Worm (Caenorhabditis elegans): ENCODE measurements around the gene F37C12.21.

The F37C12.21 gene

DNA sequence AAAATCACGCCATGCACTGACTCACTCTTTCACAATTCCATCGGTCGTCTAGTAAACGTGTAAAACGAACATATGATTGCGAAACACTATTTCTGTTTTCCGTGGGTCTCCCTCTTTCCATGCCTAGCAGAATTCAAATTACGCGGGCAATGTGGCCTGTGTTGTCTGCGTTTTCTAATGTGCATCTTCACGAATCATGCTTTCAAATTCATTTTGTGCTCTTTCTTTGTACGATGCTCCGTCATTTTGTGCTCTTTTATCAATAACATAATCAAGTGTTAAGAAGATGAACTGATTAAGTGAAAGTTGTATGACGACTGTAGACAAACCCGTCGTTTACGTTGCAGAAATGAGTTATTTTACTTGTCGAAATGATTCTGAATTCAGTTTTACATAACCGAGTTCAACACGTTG is 22.3 kb upstream of the F37C12.21 start (continued):
- TF ChIP-seq mep-1 (tag; optimal IDR thresholded peaks at IDR 0.05) (peak; percentile 66), ZK546.5 (tag; optimal IDR thresholded peaks at IDR 0.05) (no peak), hlh-11 (tag; optimal IDR thresholded peaks at IDR 0.05) (peak; percentile 89), egl-43 (GFP tag; IDR thresholded peaks at IDR 0.05) (no peak), unc-130 (GFP tag; optimal IDR thresholded peaks at IDR 0.05) (no peak), mes-2 (tag; optimal IDR thresholded peaks at IDR 0.05; ENCODE audit: poor library complexity, severe bottlenecking) (peak; percentile 63), daf-12 (tag; optimal IDR thresholded peaks at IDR 0.05) (no peak), pha-4 (GFP tag; IDR thresholded peaks at IDR 0.05) (no peak), pha-4 (tag; optimal IDR thresholded peaks at IDR 0.05) (peak; percentile 9), fkh-10 (GFP tag; optimal IDR thresholded peaks at IDR 0.05) (no peak), nhr-77 (tag; optimal IDR thresholded peaks at IDR 0.05) (peak; percentile 2), rbr-2 (tag; optimal IDR thresholded peaks at IDR 0.05) (peak; percentile 19), zip-11 (GFP tag; IDR thresholded peaks at IDR 0.05) (no peak), aha-1 (tag) (peak; percentile 55), unc-62 (GFP tag; optimal IDR thresholded peaks at IDR 0.05 in 1 of 2) (peak in 1 of 2 experiments; percentile 38), unc-62 (tag; optimal IDR thresholded peaks at IDR 0.05) (no peak), cey-2 (tag; optimal IDR thresholded peaks at IDR 0.05; ENCODE audit: borderline replicate concordance, insufficient read depth) (no peak), lin-29 (GFP tag; IDR thresholded peaks at IDR 0.05) (no peak), mdt-29 (GFP tag; IDR thresholded peaks at IDR 0.05) (no peak), nhr-10 (tag; optimal IDR thresholded peaks at IDR 0.05) (no peak), hlh-30 (tag; optimal IDR thresholded peaks at IDR 0.05; ENCODE audit: insufficient read depth) (peak; percentile 68), zip-2 (tag; optimal IDR thresholded peaks at IDR 0.05) (no peak), madf-9 (GFP tag; conservative IDR thresholded peaks at IDR 0.05) (no peak), mdl-1 (tag; optimal IDR thresholded peaks at IDR 0.05) (peak in 1 of 2 experiments; percentile 83), nhr-41 (GFP tag; IDR thresholded peaks at IDR 0.05) (no peak), nhr-42 (GFP tag; IDR thresholded peaks at IDR 0.05) (no peak), F44E2.7 (GFP tag; IDR thresholded peaks at IDR 0.05) (no peak), ama-1 (optimal IDR thresholded peaks at IDR 0.05) (no peak), spr-1 (tag; optimal IDR thresholded peaks at IDR 0.05) (no peak), vab-7 (GFP tag; IDR thresholded peaks at IDR 0.05) (no peak), daf-19 (GFP tag; conservative IDR thresholded peaks at IDR 0.05) (no peak), spr-3 (GFP tag; optimal IDR thresholded peaks at IDR 0.05) (no peak), arid-1 (GFP tag; conservative IDR thresholded peaks at IDR 0.05) (no peak), lin-38 (GFP tag; IDR thresholded peaks at IDR 0.05) (peak; percentile 26), Y105C5A.15 (GFP tag; IDR thresholded peaks at IDR 0.05) (no peak)

DNA sequence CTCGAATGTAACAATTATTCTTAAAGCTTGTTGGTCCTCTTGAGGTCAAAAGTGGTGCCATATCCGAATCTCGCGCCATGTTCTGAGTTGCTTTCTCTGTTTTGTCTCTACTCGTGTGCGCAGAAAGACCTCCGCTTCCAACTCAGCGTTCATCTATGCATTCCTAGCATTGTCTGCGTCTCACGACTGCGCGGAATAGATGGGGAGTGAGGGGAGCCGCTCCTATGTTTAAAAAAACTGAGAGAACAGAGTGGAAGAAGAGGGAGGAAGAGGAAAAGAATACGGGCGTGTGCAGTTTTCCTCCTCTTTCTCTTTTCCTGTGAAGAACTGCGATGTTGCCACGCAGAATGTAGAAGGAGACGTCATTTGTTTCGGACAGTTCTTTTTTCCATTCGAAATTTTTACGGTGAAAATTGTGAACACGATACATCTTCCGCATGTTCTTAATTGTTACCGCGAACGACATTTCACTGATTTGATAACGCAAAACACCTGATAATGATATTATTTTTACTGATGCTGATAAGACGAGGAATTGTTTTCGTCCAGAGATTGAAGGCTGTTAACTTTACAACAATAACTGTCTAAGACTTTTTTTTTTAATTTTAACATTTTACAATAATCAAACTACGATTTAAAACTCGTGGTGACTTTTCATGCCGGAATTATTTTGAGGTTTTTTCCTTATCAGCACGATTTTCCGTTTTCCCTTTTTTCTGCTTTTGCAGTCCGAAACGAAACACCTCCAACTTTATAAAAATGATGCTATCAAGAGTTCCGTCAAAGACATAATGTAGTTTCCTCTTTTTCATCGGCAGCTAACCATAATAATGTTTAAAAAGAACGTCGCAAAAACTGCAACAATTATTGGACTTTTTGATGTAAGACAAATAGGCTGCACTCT is 21.2 kb upstream of the F37C12.21 start:
- TF ChIP-seq hif-1 (tag; optimal IDR thresholded peaks at IDR 0.05), result peak in 1 of 2 experiments; percentile 20
- no peak for TF ChIP-seq snpc-4 (tag; optimal IDR thresholded peaks at IDR 0.05)
- peak; percentile 61; the same call in 1 of the 2 replicates for TF ChIP-seq egl-43 (GFP tag; IDR thresholded peaks at IDR 0.05)
- peak; percentile 76 for TF ChIP-seq mep-1 (tag; optimal IDR thresholded peaks at IDR 0.05)
- TF ChIP-seq lsy-2 (tag; optimal IDR thresholded peaks at IDR 0.05), result peak in 1 of 2 experiments; percentile 57
- TF ChIP-seq T20F7.1 (GFP tag; optimal IDR thresholded peaks at IDR 0.05), result peak; percentile 19
- TF ChIP-seq skn-1 (tag; optimal IDR thresholded peaks at IDR 0.05), result no peak
- peak; percentile 84 for TF ChIP-seq pqm-1 (tag; optimal IDR thresholded peaks at IDR 0.05)
- TF ChIP-seq ztf-7 (tag; optimal IDR thresholded peaks at IDR 0.05), result peak; percentile 5
- peak; percentile 58 for TF ChIP-seq hlh-11 (tag; optimal IDR thresholded peaks at IDR 0.05)
- TF ChIP-seq hlh-30 (tag; optimal IDR thresholded peaks at IDR 0.05; ENCODE audit: insufficient read depth), result peak; percentile 40
- no peak for TF ChIP-seq unc-130 (GFP tag; optimal IDR thresholded peaks at IDR 0.05)
- TF ChIP-seq nhr-28 (tag; optimal IDR thresholded peaks at IDR 0.05), result peak; percentile 69
- no peak for TF ChIP-seq unc-39 (tag; optimal IDR thresholded peaks at IDR 0.05)
- 0 out of 2 replicates have a peak, but pooled peaks have one; percentile 37 for TF ChIP-seq lin-1 (GFP tag; IDR thresholded peaks at IDR 0.05)
- peak; percentile 12 for TF ChIP-seq dve-1 (tag; optimal IDR thresholded peaks at IDR 0.05; ENCODE audit: insufficient read depth)
- peak; percentile 2 for TF ChIP-seq ama-1 (optimal IDR thresholded peaks at IDR 0.05)
- TF ChIP-seq rbr-2 (tag; optimal IDR thresholded peaks at IDR 0.05), result peak; percentile 64
- peak; percentile 89 for TF ChIP-seq php-3 (GFP tag; IDR thresholded peaks at IDR 0.05)
- TF ChIP-seq dpl-1 (GFP tag; optimal IDR thresholded peaks at IDR 0.05), result peak; percentile 2
- peak; percentile 80 for TF ChIP-seq hmg-1.1 (GFP tag; IDR thresholded peaks at IDR 0.05)

Data from whole organism, L4 larva.